Worm (Caenorhabditis elegans): ENCODE results near the gene ubq-2.

ce11 chrIII:13018619-13019018, 40.3 kb upstream of the ubq-2 start, which contains the start of gene col-98:
- TF ChIP-seq ztf-11 (tag; optimal IDR thresholded peaks at IDR 0.05) (no peak), elt-3 (tag; optimal IDR thresholded peaks at IDR 0.05) (no peak), ceh-83 (GFP tag; optimal IDR thresholded peaks at IDR 0.05) (no peak), ces-1 (GFP tag; optimal IDR thresholded peaks at IDR 0.05) (no peak), lin-13 (tag; optimal IDR thresholded peaks at IDR 0.05) (no peak), blmp-1 (tag; optimal IDR thresholded peaks at IDR 0.05) (no peak), snpc-4 (tag; optimal IDR thresholded peaks at IDR 0.05) (no peak)
